Fruit fly (Drosophila melanogaster) whole organism, prepupa: ENCODE data around the gene CG43703.

Experiments used
- CG10631 ChIP-seq: fragments of 200-800 bp; sonication (Bioruptor generic); optimal IDR thresholded peaks from 2 replicates; lab custom pipeline; 2016; ENCODE audit warnings: missing biosample characterization, missing genetic modification characterization
- CG10669 ChIP-seq: fragments of 200-800 bp; sonication (Bioruptor generic); optimal IDR thresholded peaks from 3 replicates; lab custom pipeline; 2018; ENCODE audit warnings: missing biosample characterization, mild to moderate bottlenecking, missing genetic modification characterization, moderate library complexity
- CG11294 ChIP-seq: fragments of 200-800 bp; sonication (Bioruptor generic); IDR thresholded peaks from 2 replicates; pipeline ENCODE4 v1.3.6; 2022; ENCODE audit warnings: missing biosample characterization, missing genetic modification characterization
- CG11762 ChIP-seq: fragments of 200-800 bp; sonication (Bioruptor generic); optimal IDR thresholded peaks from 3 replicates; lab custom pipeline; 2016; ENCODE audit warnings: missing biosample characterization, missing genetic modification characterization; ENCODE audit not compliant: insufficient read depth
- CG1621 ChIP-seq: fragments of 200-800 bp; sonication (Bioruptor generic); optimal IDR thresholded peaks from 3 replicates; lab custom pipeline; 2018; ENCODE audit warnings: missing biosample characterization, mild to moderate bottlenecking, missing genetic modification characterization
- CG3032 ChIP-seq: fragments of 200-800 bp; optimal IDR thresholded peaks from 2 replicates; lab custom pipeline; 2019; ENCODE audit warnings: missing biosample characterization, mild to moderate bottlenecking, missing genetic modification characterization, moderate library complexity
- CG31627 ChIP-seq: fragments of 200-800 bp; sonication (Bioruptor generic); optimal IDR thresholded peaks from 3 replicates; lab custom pipeline; 2016; ENCODE audit warnings: missing biosample characterization, missing genetic modification characterization
- CG32006 ChIP-seq: fragments of 200-800 bp; sonication (Bioruptor generic); optimal IDR thresholded peaks from 3 replicates; lab custom pipeline; 2017; ENCODE audit warnings: missing biosample characterization, mild to moderate bottlenecking, missing genetic modification characterization
- CG34406 ChIP-seq: fragments of 200-800 bp; sonication (Bioruptor generic); optimal IDR thresholded peaks from 3 replicates; lab custom pipeline; 2016; ENCODE audit warnings: missing biosample characterization, missing genetic modification characterization
- CG3919 ChIP-seq: fragments of 200-800 bp; sonication (Bioruptor generic); optimal IDR thresholded peaks from 3 replicates; lab custom pipeline; 2016; ENCODE audit warnings: missing biosample characterization, missing genetic modification characterization
- CG6163 ChIP-seq: fragments of 200-800 bp; sonication (Bioruptor generic); IDR thresholded peaks from 3 replicates; pipeline ENCODE4 v1.3.6; 2022; ENCODE audit warnings: missing biosample characterization, missing genetic modification characterization
- CG6276 ChIP-seq: fragments of 200-800 bp; sonication (Bioruptor generic); optimal IDR thresholded peaks from 2 replicates; lab custom pipeline; 2017; ENCODE audit warnings: missing biosample characterization, mild to moderate bottlenecking, missing genetic modification characterization
- CG6792 ChIP-seq: fragments of 200-800 bp; sonication (Bioruptor generic); optimal IDR thresholded peaks from 3 replicates; lab custom pipeline; 2016; ENCODE audit warnings: missing biosample characterization, missing genetic modification characterization
- CG6808 ChIP-seq: fragments of 200-800 bp; sonication (Bioruptor generic); optimal IDR thresholded peaks from 3 replicates; lab custom pipeline; 2017; ENCODE audit warnings: missing biosample characterization, missing genetic modification characterization, mild to moderate bottlenecking, moderate library complexity, missing genetic modification reagents
- CG6854 ChIP-seq: fragments of 200-800 bp; sonication (Bioruptor generic); optimal IDR thresholded peaks from 2 replicates; lab custom pipeline; 2017; ENCODE audit warnings: missing biosample characterization, mild to moderate bottlenecking, missing genetic modification characterization
- CG7368 ChIP-seq: fragments of 200-800 bp; sonication (Bioruptor generic); optimal IDR thresholded peaks from 3 replicates; lab custom pipeline; 2016; ENCODE audit warnings: missing biosample characterization, missing genetic modification characterization
- CG8119 ChIP-seq: fragments of 200-800 bp; sonication (Bioruptor generic); IDR thresholded peaks from 3 replicates; pipeline ENCODE4 v1.3.6; 2022; ENCODE audit warnings: missing biosample characterization, missing genetic modification characterization
- CG8319 ChIP-seq: fragments of 200-800 bp; sonication (Bioruptor generic); optimal IDR thresholded peaks from 3 replicates; lab custom pipeline; 2016; ENCODE audit warnings: missing biosample characterization, missing genetic modification characterization
- CG8632 ChIP-seq: fragments of 200-800 bp; sonication (Bioruptor generic); optimal IDR thresholded peaks from 3 replicates; lab custom pipeline; 2016; ENCODE audit warnings: missing biosample characterization, missing genetic modification characterization
- CG9139 ChIP-seq: fragments of 200-800 bp; sonication (Bioruptor generic); optimal IDR thresholded peaks from 3 replicates; lab custom pipeline; 2017; ENCODE audit warnings: missing biosample characterization, mild to moderate bottlenecking, missing genetic modification characterization
- Eip78C ChIP-seq: fragments of 200-800 bp; sonication (Bioruptor generic); peaks from one replicate; lab custom pipeline; 2016; ENCODE audit warnings: missing biosample characterization, missing genetic modification characterization
- Eip93F ChIP-seq: fragments of 200-800 bp; sonication (Bioruptor generic); optimal IDR thresholded peaks from 2 replicates; lab custom pipeline; 2016; ENCODE audit warnings: missing biosample characterization, mild to moderate bottlenecking, missing genetic modification characterization
- Ets21C ChIP-seq: fragments of 200-800 bp; sonication (Bioruptor generic); optimal IDR thresholded peaks from 3 replicates; lab custom pipeline; 2016; ENCODE audit warnings: missing biosample characterization, missing genetic modification characterization
- Ets96B ChIP-seq: fragments of 200-800 bp; optimal IDR thresholded peaks from 2 replicates; lab custom pipeline; 2019; ENCODE audit warnings: missing biosample characterization, mild to moderate bottlenecking, missing genetic modification characterization, moderate library complexity
- Gug ChIP-seq: fragments of 200-800 bp; sonication (Bioruptor generic); IDR thresholded peaks from 2 replicates; pipeline ENCODE4 v1.3.6; 2022; ENCODE audit warnings: missing biosample characterization, missing genetic modification characterization
- Hr38 ChIP-seq: sonication (Bioruptor generic); optimal IDR thresholded peaks from 2 replicates; lab custom pipeline; 2016; ENCODE audit warnings: missing biosample characterization, missing genetic modification characterization
- Hr39 ChIP-seq: fragments of 200-800 bp; sonication (Bioruptor generic); optimal IDR thresholded peaks from 2 replicates; lab custom pipeline; 2016; ENCODE audit warnings: missing biosample characterization, missing genetic modification characterization
- Lpt ChIP-seq: fragments of 200-800 bp; sonication (Bioruptor generic); optimal IDR thresholded peaks from 3 replicates; lab custom pipeline; 2016; ENCODE audit warnings: missing biosample characterization, missing genetic modification characterization
- Met ChIP-seq: fragments of 200-800 bp; sonication (Bioruptor generic); optimal IDR thresholded peaks from 3 replicates; lab custom pipeline; 2016; ENCODE audit warnings: missing biosample characterization, missing genetic modification characterization
- OdsH ChIP-seq: fragments of 200-800 bp; sonication (Bioruptor generic); optimal IDR thresholded peaks from 3 replicates; lab custom pipeline; 2016; ENCODE audit warnings: missing biosample characterization, missing genetic modification characterization
- Smox ChIP-seq: fragments of 200-800 bp; sonication (Bioruptor generic); optimal IDR thresholded peaks from 3 replicates; lab custom pipeline; 2016; ENCODE audit warnings: missing biosample characterization, missing genetic modification characterization
- Sox102F ChIP-seq: fragments of 200-800 bp; sonication (Bioruptor generic); optimal IDR thresholded peaks from 2 replicates; lab custom pipeline; 2016; ENCODE audit warnings: missing biosample characterization, mild to moderate bottlenecking, missing genetic modification characterization
- Sox15 ChIP-seq: fragments of 200-800 bp; sonication (Bioruptor generic); optimal IDR thresholded peaks from 3 replicates; lab custom pipeline; 2016; ENCODE audit warnings: missing biosample characterization, missing genetic modification characterization
- cyc ChIP-seq: fragments of 200-800 bp; sonication (Bioruptor generic); optimal IDR thresholded peaks from 3 replicates; lab custom pipeline; 2016; ENCODE audit warnings: missing biosample characterization, missing genetic modification characterization
- dsx ChIP-seq: fragments of 200-800 bp; optimal IDR thresholded peaks from 3 replicates; lab custom pipeline; 2019; ENCODE audit warnings: missing biosample characterization, mild to moderate bottlenecking, missing genetic modification characterization, moderate library complexity; ENCODE audit not compliant: poor library complexity, severe bottlenecking
- eg ChIP-seq: fragments of 200-800 bp; sonication (Bioruptor generic); IDR thresholded peaks from 3 replicates; pipeline ENCODE4 v1.3.6; 2022; ENCODE audit warnings: missing biosample characterization, missing genetic modification characterization
- esn ChIP-seq: fragments of 200-800 bp; sonication (Bioruptor generic); optimal IDR thresholded peaks from 2 replicates; lab custom pipeline; 2016; ENCODE audit warnings: missing biosample characterization, mild to moderate bottlenecking, missing genetic modification characterization, moderate library complexity
- fd59A ChIP-seq: fragments of 200-800 bp; sonication (Bioruptor generic); optimal IDR thresholded peaks from 2 replicates; lab custom pipeline; 2017; ENCODE audit warnings: missing biosample characterization, mild to moderate bottlenecking, missing genetic modification characterization, missing genetic modification reagents
- fd85E ChIP-seq: fragments of 200-800 bp; sonication (Bioruptor generic); optimal IDR thresholded peaks from 3 replicates; lab custom pipeline; 2016; ENCODE audit warnings: missing biosample characterization, missing genetic modification characterization
- fkh ChIP-seq: fragments of 200-800 bp; sonication (Bioruptor generic); optimal IDR thresholded peaks from 3 replicates; lab custom pipeline; 2017; ENCODE audit warnings: missing biosample characterization, mild to moderate bottlenecking, missing genetic modification characterization, moderate library complexity
- net ChIP-seq: fragments of 200-800 bp; sonication (Bioruptor generic); optimal IDR thresholded peaks from 3 replicates; lab custom pipeline; 2016; ENCODE audit warnings: missing biosample characterization, missing genetic modification characterization
- pdm3 ChIP-seq: fragments of 200-800 bp; sonication (Bioruptor generic); optimal IDR thresholded peaks from 3 replicates; lab custom pipeline; 2016; ENCODE audit warnings: missing biosample characterization, missing genetic modification characterization
- spab ChIP-seq: fragments of 200-800 bp; sonication (Bioruptor generic); optimal IDR thresholded peaks from 2 replicates; lab custom pipeline; 2017; ENCODE audit warnings: missing biosample characterization, mild to moderate bottlenecking, missing genetic modification characterization, missing genetic modification reagents
- ss ChIP-seq, 2 experiments: fragments of 200-800 bp; sonication (Bioruptor generic); optimal IDR thresholded peaks; 2 replicates in 1 of 2; 3 replicates in 1 of 2; lab custom pipeline; 2017 to 2018; ENCODE audit warnings: mild to moderate bottlenecking in 2 of 2, missing biosample characterization in 2 of 2, missing genetic modification characterization in 2 of 2, moderate library complexity in 1 of 2
- topi ChIP-seq: fragments of 200-800 bp; sonication (Bioruptor generic); optimal IDR thresholded peaks from 3 replicates; lab custom pipeline; 2016; ENCODE audit warnings: missing biosample characterization, missing genetic modification characterization
- vri ChIP-seq: fragments of 200-800 bp; sonication (Bioruptor generic); optimal IDR thresholded peaks from 3 replicates; lab custom pipeline; 2016; ENCODE audit warnings: missing biosample characterization, mild to moderate bottlenecking, missing genetic modification characterization

CG43703 gene

dm6 chr2L:3772599-3772936, 7.3 kb downstream of the CG43703 start:
- TF ChIP-seq fd85E (GFP tag; lab: Kevin White, UChicago): no peak
- TF ChIP-seq CG8319 (GFP tag; lab: Kevin White, UChicago): no peak
- TF ChIP-seq Eip78C (GFP tag; lab: Kevin White, UChicago): peak; percentile 67
- no peak for TF ChIP-seq CG32006
- no peak for TF ChIP-seq vri (GFP tag; lab: Kevin White, UChicago)
- TF ChIP-seq CG6163 (GFP tag; lab: Robert Waterston, UW): peak; percentile 54; the same call in 2 of the 3 replicates
- no peak for TF ChIP-seq Sox102F (GFP tag; lab: Kevin White, UChicago)
- TF ChIP-seq pdm3 (GFP tag; lab: Kevin White, UChicago): no peak
- no peak for TF ChIP-seq OdsH (GFP tag; lab: Kevin White, UChicago)
- no peak for TF ChIP-seq CG11294 (GFP tag; lab: Robert Waterston, UW)
- no peak for TF ChIP-seq CG6792 (GFP tag; lab: Kevin White, UChicago)
- TF ChIP-seq fd59A (GFP tag; lab: Kevin White, UChicago): no peak
- no peak for TF ChIP-seq topi (GFP tag; lab: Kevin White, UChicago)
- TF ChIP-seq eg: peak; percentile 25; the same call in 1 of the 3 replicates
- TF ChIP-seq esn (GFP tag; lab: Kevin White, UChicago): no peak
- TF ChIP-seq CG8119 (GFP tag; lab: Robert Waterston, UW): peak; percentile 24; the same call in 1 of the 3 replicates
- TF ChIP-seq CG9139 (GFP tag; lab: Kevin White, UChicago): peak; percentile 24
- TF ChIP-seq Hr39 (GFP tag; lab: Kevin White, UChicago): no peak

DNA sequence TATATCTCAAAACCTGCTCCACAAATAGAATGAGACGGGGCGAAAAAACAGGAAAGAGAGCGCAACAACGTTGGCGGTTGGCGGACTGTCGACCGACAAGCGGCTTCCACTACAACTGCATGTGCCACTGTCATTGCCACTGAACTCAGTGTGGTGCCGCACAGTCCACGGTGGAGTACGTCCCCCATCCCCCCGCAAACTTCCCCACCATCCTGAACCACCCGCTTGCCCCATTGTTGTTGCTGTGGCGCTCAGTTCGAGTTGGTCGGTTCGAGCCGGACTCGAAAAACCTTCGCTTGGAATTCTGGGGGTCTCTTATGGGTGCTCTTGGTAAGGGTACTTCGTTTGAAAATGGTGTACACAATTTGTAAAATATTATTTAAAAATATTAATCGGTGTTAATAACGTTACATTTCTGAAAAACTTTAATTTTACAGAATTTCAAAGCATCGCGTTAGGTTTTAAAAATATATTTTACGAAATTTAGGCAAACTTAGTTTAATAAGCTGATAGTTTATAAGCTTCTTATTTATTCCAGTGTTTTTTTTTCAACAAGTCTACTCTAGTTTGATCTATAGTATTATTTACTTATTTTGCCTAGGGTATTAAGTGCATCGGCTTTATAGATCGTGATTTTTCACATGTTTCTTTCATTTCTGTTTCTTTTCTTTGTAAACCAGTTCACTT, 7.8 kb downstream of the CG43703 start:
- TF ChIP-seq fd85E (GFP tag; lab: Kevin White, UChicago) (no peak), ss (GFP tag; optimal IDR thresholded peaks at IDR 0.05; lab: Kevin White, UChicago) (peak; percentile 58 to 73), CG6854 (no peak), fkh (GFP tag; lab: Kevin White, UChicago) (peak; percentile 39), CG11762 (peak; percentile 52), Met (peak; percentile 81), Gug (no peak), CG10631 (GFP tag; lab: Kevin White, UChicago) (peak; percentile 82), CG6792 (GFP tag; lab: Kevin White, UChicago) (peak; percentile 83), CG3919 (peak; percentile 75), CG6163 (GFP tag; lab: Robert Waterston, UW) (peak; percentile 32; the same call in 1 of the 3 replicates), CG9139 (GFP tag; lab: Kevin White, UChicago) (no peak), vri (GFP tag; lab: Kevin White, UChicago) (peak; percentile 15), CG8119 (GFP tag; lab: Robert Waterston, UW) (peak; percentile 71), CG8632 (peak; percentile 78), CG6808 (GFP tag; lab: Kevin White, UChicago) (peak; percentile 69), CG34406 (GFP tag; lab: Kevin White, UChicago) (peak; percentile 80), Lpt (GFP tag; lab: Kevin White, UChicago) (peak; percentile 70), dsx (peak; percentile 46), CG32006 (peak; percentile 88), CG8319 (GFP tag; lab: Kevin White, UChicago) (peak; percentile 60), CG3032 (tag; lab: Kevin White, UChicago) (peak; percentile 72), pdm3 (GFP tag; lab: Kevin White, UChicago) (peak; percentile 79), spab (GFP tag; lab: Kevin White, UChicago) (peak; percentile 70), CG31627 (GFP tag; lab: Kevin White, UChicago) (peak; percentile 63), CG11294 (GFP tag; lab: Robert Waterston, UW) (no peak), eg (0 out of 3 replicates have a peak, but pooled peaks have one; percentile 30), cyc (peak; percentile 52), Sox15 (peak; percentile 35), Eip78C (GFP tag; lab: Kevin White, UChicago) (peak; percentile 96), CG6276 (GFP tag; lab: Kevin White, UChicago) (peak; percentile 68), Smox (GFP tag; lab: Kevin White, UChicago) (peak; percentile 76), Sox102F (GFP tag; lab: Kevin White, UChicago) (peak; percentile 55), Eip93F (GFP tag; lab: Kevin White, UChicago) (no peak), CG1621 (tag; lab: Kevin White, UChicago) (peak; percentile 69), Ets96B (tag; lab: Kevin White, UChicago) (peak; percentile 70), net (GFP tag; lab: Kevin White, UChicago) (no peak), Hr39 (GFP tag; lab: Kevin White, UChicago) (peak; percentile 67), CG7368 (peak; percentile 32), Ets21C (GFP tag; lab: Kevin White, UChicago) (peak; percentile 49), Hr38 (GFP tag; lab: Kevin White, UChicago) (no peak), CG10669 (GFP tag; lab: Kevin White, UChicago) (peak; percentile 59)
